Worm (Caenorhabditis elegans): ENCODE measurements around the gene F41G3.3.

F41G3.3 gene

ce11 chrII:6756232-6756631 lies at the start of gene F41G3.3:
Gene F41G3.3 (plus strand): TSS chrII:6756532.
- TF ChIP-seq pqm-1 (tag; optimal IDR thresholded peaks at IDR 0.05) (no peak), nhr-237 (tag; optimal IDR thresholded peaks at IDR 0.05) (no peak), nhr-25 (tag; optimal IDR thresholded peaks at IDR 0.05) (no peak), eor-1 (tag; optimal IDR thresholded peaks at IDR 0.05) (no peak), elt-3 (tag; optimal IDR thresholded peaks at IDR 0.05) (no peak), nhr-12 (tag; optimal IDR thresholded peaks at IDR 0.05) (no peak), elt-2 (tag; optimal IDR thresholded peaks at IDR 0.05) (no peak), nhr-23 (tag; optimal IDR thresholded peaks at IDR 0.05) (no peak), fkh-10 (GFP tag; optimal IDR thresholded peaks at IDR 0.05) (no peak), pha-4 (tag; optimal IDR thresholded peaks at IDR 0.05) (no peak), nhr-28 (tag; optimal IDR thresholded peaks at IDR 0.05) (no peak), sea-2 (GFP tag; optimal IDR thresholded peaks at IDR 0.05) (no peak), fos-1 (tag; optimal IDR thresholded peaks at IDR 0.05) (no peak), elt-1 (tag; optimal IDR thresholded peaks at IDR 0.05) (no peak)

ce11 chrII:6706552-6707091 lies 49.7 kb upstream of the F41G3.3 start:
- TF ChIP-seq ceh-16 (tag; optimal IDR thresholded peaks at IDR 0.05) (no peak), fkh-10 (GFP tag; optimal IDR thresholded peaks at IDR 0.05) (peak; percentile 44)

- peak; percentile 52 for TF ChIP-seq nfya-1 (tag; optimal IDR thresholded peaks at IDR 0.05; ENCODE audit: insufficient read depth)
- peak; percentile 27 for TF ChIP-seq unc-62 (GFP tag; optimal IDR thresholded peaks at IDR 0.05)
- no peak for TF ChIP-seq snpc-4 (tag; optimal IDR thresholded peaks at IDR 0.05)
- TF ChIP-seq lsy-12 (tag; optimal IDR thresholded peaks at IDR 0.05): no peak
- no peak for TF ChIP-seq egl-5 (tag; optimal IDR thresholded peaks at IDR 0.05)
- TF ChIP-seq elt-1 (tag; optimal IDR thresholded peaks at IDR 0.05): peak; percentile 0
- TF ChIP-seq lin-39 (tag; optimal IDR thresholded peaks at IDR 0.05): peak; percentile 96
Observed at ce11 chrII:6707496-6708260, 48.7 kb upstream of the F41G3.3 start.

- TF ChIP-seq nhr-76 (tag; optimal IDR thresholded peaks at IDR 0.05) (no peak), lin-15B (tag; optimal IDR thresholded peaks at IDR 0.05) (peak; percentile 21), nfya-1 (tag; optimal IDR thresholded peaks at IDR 0.05; ENCODE audit: insufficient read depth) (peak; percentile 78), unc-62 (GFP tag; optimal IDR thresholded peaks at IDR 0.05) (peak; percentile 15), ceh-82 (tag; optimal IDR thresholded peaks at IDR 0.05) (no peak), egl-5 (tag; optimal IDR thresholded peaks at IDR 0.05) (peak; percentile 18), lin-39 (tag; optimal IDR thresholded peaks at IDR 0.05) (peak; percentile 65), skn-1 (tag; optimal IDR thresholded peaks at IDR 0.05) (no peak), hmg-11 (tag; optimal IDR thresholded peaks at IDR 0.05) (peak; percentile 37)
Observed at ce11 chrII:6708980-6709379, 47.4 kb upstream of the F41G3.3 start.

ce11 chrII:6709680-6710079 lies 46.7 kb upstream of the F41G3.3 start:
- TF ChIP-seq nhr-43 (tag; optimal IDR thresholded peaks at IDR 0.05; ENCODE audit: poor library complexity, severe bottlenecking): peak; percentile 26
- TF ChIP-seq unc-39 (tag; optimal IDR thresholded peaks at IDR 0.05): no peak
- no peak for TF ChIP-seq ceh-28 (tag; optimal IDR thresholded peaks at IDR 0.05)
- peak; percentile 86 for TF ChIP-seq fkh-10 (GFP tag; optimal IDR thresholded peaks at IDR 0.05)
- peak; percentile 74 for TF ChIP-seq ama-1 (optimal IDR thresholded peaks at IDR 0.05)
- no peak for TF ChIP-seq nhr-237 (tag; optimal IDR thresholded peaks at IDR 0.05)
- no peak for TF ChIP-seq ceh-16 (tag; optimal IDR thresholded peaks at IDR 0.05)
- no peak for TF ChIP-seq hmg-11 (tag; optimal IDR thresholded peaks at IDR 0.05)
- TF ChIP-seq ZK546.5 (tag; optimal IDR thresholded peaks at IDR 0.05): no peak
- TF ChIP-seq nhr-23 (tag; optimal IDR thresholded peaks at IDR 0.05): peak; percentile 3
- no peak for TF ChIP-seq ceh-82 (tag; optimal IDR thresholded peaks at IDR 0.05)

ce11 chrII:6710596-6710995 lies 45.7 kb upstream of the F41G3.3 start:
- TF ChIP-seq nhr-11 (tag; optimal IDR thresholded peaks at IDR 0.05): no peak
- TF ChIP-seq mml-1 (tag; optimal IDR thresholded peaks at IDR 0.05): no peak
- TF ChIP-seq fkh-10 (GFP tag; optimal IDR thresholded peaks at IDR 0.05): no peak
- no peak for TF ChIP-seq pqm-1 (tag; optimal IDR thresholded peaks at IDR 0.05)
- TF ChIP-seq elt-3 (tag; optimal IDR thresholded peaks at IDR 0.05): no peak
- TF ChIP-seq skn-1 (tag; optimal IDR thresholded peaks at IDR 0.05): no peak
- no peak for TF ChIP-seq unc-39 (tag; optimal IDR thresholded peaks at IDR 0.05)
- no peak for TF ChIP-seq nhr-67 (tag; optimal IDR thresholded peaks at IDR 0.05)
- TF ChIP-seq jun-1 (tag; optimal IDR thresholded peaks at IDR 0.05): no peak
- no peak for TF ChIP-seq nhr-23 (tag; optimal IDR thresholded peaks at IDR 0.05)
- TF ChIP-seq snpc-4 (tag; optimal IDR thresholded peaks at IDR 0.05): no peak
- no peak for TF ChIP-seq egl-27 (tag; optimal IDR thresholded peaks at IDR 0.05)
- no peak for TF ChIP-seq ZK546.5 (tag; optimal IDR thresholded peaks at IDR 0.05)
- TF ChIP-seq nhr-25 (tag; optimal IDR thresholded peaks at IDR 0.05): no peak
- TF ChIP-seq ama-1 (optimal IDR thresholded peaks at IDR 0.05): no peak
- no peak for TF ChIP-seq fkh-2 (tag; optimal IDR thresholded peaks at IDR 0.05)
- TF ChIP-seq daf-12 (tag; optimal IDR thresholded peaks at IDR 0.05): no peak
- no peak for TF ChIP-seq lin-15B (tag; optimal IDR thresholded peaks at IDR 0.05)
- no peak for TF ChIP-seq elt-1 (tag; optimal IDR thresholded peaks at IDR 0.05)
